Worm (Caenorhabditis elegans) whole organism, young adult: ENCODE measurements around the gene Y53G8AM.8.

Experiments used
- nhr-27 ChIP-seq: fragments of 200-800 bp; sonication (Bioruptor generic); optimal IDR thresholded peaks from 2 replicates; lab custom pipeline; 2018; ENCODE audit warnings: mild to moderate bottlenecking, missing genetic modification characterization, moderate library complexity, missing compliant biosample characterization
- sea-2 ChIP-seq: fragments of 200-800 bp; sonication (Bioruptor generic); IDR thresholded peaks from 2 replicates; pipeline ENCODE4 v1.3.6; 2022; ENCODE audit warnings: missing genetic modification characterization, missing compliant biosample characterization

DNA sequence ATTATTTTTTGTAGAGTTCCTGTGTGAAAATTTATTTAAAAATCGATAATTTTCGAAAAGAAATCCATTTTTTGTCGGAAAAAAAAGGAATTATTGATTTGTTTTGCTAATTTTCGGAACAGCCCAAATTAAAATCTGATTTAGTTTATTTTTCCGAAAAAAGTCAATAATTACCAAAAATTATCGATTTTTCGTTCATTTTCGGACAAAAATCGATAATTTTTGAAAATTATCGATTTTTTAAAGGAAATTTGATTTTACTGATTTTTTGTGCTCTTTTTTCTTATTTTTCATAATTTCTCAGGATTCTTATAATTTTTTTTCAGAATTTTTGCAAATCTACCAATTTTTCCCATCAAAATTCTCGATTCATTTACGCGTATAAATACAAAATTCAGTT is 37.1 kb downstream of the Y53G8AM.8 start:
- TF ChIP-seq sea-2 (GFP tag; lab: Robert Waterston, UW) (no peak), nhr-27 (tag; lab: Kevin White, UChicago) (no peak)
